Worm (Caenorhabditis elegans) whole organism, L4 larva: ENCODE data around the gene W06E11.1.

ENCODE experiments used
- F37D6.2 ChIP-seq: sonication (generic microtip); optimal IDR thresholded peaks from 2 replicates; lab custom pipeline; 2016; ENCODE audit warnings: mild to moderate bottlenecking, missing genetic modification characterization, missing compliant biosample characterization
- F44E2.7 ChIP-seq: fragments of 200-800 bp; sonication (Bioruptor generic); IDR thresholded peaks from 2 replicates; pipeline ENCODE4 v2.1.2; 2022; ENCODE audit warnings: missing genetic modification characterization, missing compliant biosample characterization
- ZK337.2 ChIP-seq: fragments of 200-800 bp; sonication (Bioruptor generic); IDR thresholded peaks from 2 replicates; pipeline ENCODE4 v1.3.6; 2022; ENCODE audit warnings: missing genetic modification reagents, missing genetic modification characterization, missing compliant biosample characterization
- ZK546.5 ChIP-seq, 2 experiments: sonication (generic microtip); optimal IDR thresholded peaks; 2 replicates each; lab custom pipeline; 2017; ENCODE audit warnings: missing biosample characterization in 2 of 2, missing genetic modification characterization in 2 of 2
- aha-1 ChIP-seq: fragments of 150-350 bp; peaks from one replicate; lab custom pipeline; 2014; ENCODE audit warnings: missing biosample characterization, missing genetic modification characterization
- ama-1 ChIP-seq: fragments of 150-350 bp; optimal IDR thresholded peaks from 2 replicates; lab custom pipeline; 2014; ENCODE audit warnings: inconsistent platforms, mixed read lengths
- arid-1 ChIP-seq: fragments of 200-800 bp; sonication (Bioruptor generic); conservative IDR thresholded peaks from 2 replicates; pipeline ENCODE4 v1.3.6; 2022; ENCODE audit warnings: missing genetic modification reagents, missing genetic modification characterization, missing compliant biosample characterization
- attf-4 ChIP-seq: sonication (generic microtip); optimal IDR thresholded peaks from 3 replicates; lab custom pipeline; 2017; ENCODE audit warnings: missing biosample characterization, missing genetic modification characterization
- ceh-20 ChIP-seq: fragments of 200-800 bp; sonication (Bioruptor generic); IDR thresholded peaks from 2 replicates; pipeline ENCODE4 v1.3.6; 2022; ENCODE audit warnings: missing genetic modification reagents, missing genetic modification characterization, missing compliant biosample characterization
- ceh-28 ChIP-seq: fragments of 150-350 bp; optimal IDR thresholded peaks from 2 replicates; lab custom pipeline; 2014; ENCODE audit warnings: missing biosample characterization, missing genetic modification reagents, missing genetic modification characterization
- ceh-44 ChIP-seq: fragments of 200-800 bp; sonication (Bioruptor generic); IDR thresholded peaks from 2 replicates; pipeline ENCODE4 v1.3.6; 2022; ENCODE audit warnings: missing genetic modification reagents, missing genetic modification characterization, missing compliant biosample characterization
- ceh-82 ChIP-seq: sonication (generic microtip); optimal IDR thresholded peaks from 2 replicates; lab custom pipeline; 2017; ENCODE audit warnings: missing biosample characterization, missing genetic modification characterization
- daf-19 ChIP-seq: fragments of 200-800 bp; sonication (Bioruptor generic); conservative IDR thresholded peaks from 2 replicates; pipeline ENCODE4 v1.3.6; 2022; ENCODE audit warnings: missing genetic modification characterization, missing compliant biosample characterization
- dmd-8 ChIP-seq: fragments of 200-800 bp; sonication (Bioruptor generic); IDR thresholded peaks from 2 replicates; pipeline ENCODE4 v1.3.6; 2022; ENCODE audit warnings: missing genetic modification characterization, missing compliant biosample characterization
- hmg-1.1 ChIP-seq: fragments of 200-800 bp; sonication (Bioruptor generic); IDR thresholded peaks from 2 replicates; pipeline ENCODE4 v1.3.6; 2022; ENCODE audit warnings: missing genetic modification reagents, missing genetic modification characterization, missing compliant biosample characterization
- lin-39 ChIP-seq: fragments of 150-350 bp; optimal IDR thresholded peaks from 2 replicates; lab custom pipeline; 2014; ENCODE audit warnings: missing biosample characterization, missing genetic modification reagents, missing genetic modification characterization
- lsy-2 ChIP-seq, 2 experiments: fragments of 150-350 bp in 1 of 2; sonication (generic microtip) in 1 of 2; optimal IDR thresholded peaks; 2 replicates each; lab custom pipeline; 2014 to 2017; ENCODE audit warnings: missing biosample characterization in 2 of 2, missing genetic modification characterization in 2 of 2
- mdt-29 ChIP-seq: fragments of 200-800 bp; sonication (Bioruptor generic); IDR thresholded peaks from 2 replicates; pipeline ENCODE4 v1.3.6; 2022; ENCODE audit warnings: missing genetic modification reagents, missing genetic modification characterization, missing compliant biosample characterization
- mep-1 ChIP-seq: fragments of 150-350 bp; sonication (generic microtip); optimal IDR thresholded peaks from 3 replicates; lab custom pipeline; 2014; ENCODE audit warnings: missing biosample characterization, missing genetic modification characterization
- nhr-111 ChIP-seq: fragments of 200-800 bp; sonication (Bioruptor generic); optimal IDR thresholded peaks from 2 replicates; lab custom pipeline; 2018; ENCODE audit warnings: mild to moderate bottlenecking, missing genetic modification characterization, missing compliant biosample characterization
- nhr-25 ChIP-seq: sonication (generic microtip); optimal IDR thresholded peaks from 2 replicates; lab custom pipeline; 2017; ENCODE audit warnings: missing genetic modification characterization, mild to moderate bottlenecking, missing compliant biosample characterization, antibody characterized with exemption, moderate library complexity, borderline replicate concordance; ENCODE audit not compliant: insufficient read depth
- nhr-41 ChIP-seq: fragments of 200-800 bp; sonication (Bioruptor generic); IDR thresholded peaks from 2 replicates; pipeline ENCODE4 v1.3.6; 2022; ENCODE audit warnings: missing genetic modification reagents, missing genetic modification characterization, missing compliant biosample characterization
- nhr-48 ChIP-seq: sonication (generic microtip); optimal IDR thresholded peaks from 2 replicates; lab custom pipeline; 2016; ENCODE audit warnings: mild to moderate bottlenecking, missing genetic modification characterization, missing compliant biosample characterization
- nhr-76 ChIP-seq: fragments of 150-350 bp; optimal IDR thresholded peaks from 2 replicates; lab custom pipeline; 2014; ENCODE audit warnings: missing biosample characterization, missing genetic modification characterization
- nhr-77 ChIP-seq: fragments of 150-350 bp; optimal IDR thresholded peaks from 2 replicates; lab custom pipeline; 2014; ENCODE audit warnings: missing biosample characterization, missing genetic modification characterization
- pha-4 ChIP-seq, 2 experiments: fragments of 150-350 bp in 1 of 2; fragments of 200-800 bp in 1 of 2; sonication (Bioruptor generic) in 1 of 2; IDR thresholded peaks in 1 of 2; optimal IDR thresholded peaks in 1 of 2; 2 replicates each; pipeline versions ENCODE4 v1.3.6 to Lab custom; 2014 to 2022; ENCODE audit warnings: missing genetic modification characterization in 2 of 2, missing genetic modification reagents in 2 of 2, missing biosample characterization in 1 of 2, missing compliant biosample characterization in 1 of 2
- saeg-2 ChIP-seq: fragments of 200-800 bp; sonication (Bioruptor generic); IDR thresholded peaks from 2 replicates; pipeline ENCODE4 v1.3.6; 2022; ENCODE audit warnings: missing genetic modification reagents, missing genetic modification characterization, missing compliant biosample characterization
- snpc-1.2 ChIP-seq: fragments of 200-800 bp; sonication (Bioruptor generic); IDR thresholded peaks from 2 replicates; pipeline ENCODE4 v1.3.6; 2022; ENCODE audit warnings: missing genetic modification reagents, missing genetic modification characterization, missing compliant biosample characterization
- snpc-4 ChIP-seq: fragments of 150-350 bp; optimal IDR thresholded peaks from 2 replicates; lab custom pipeline; 2014; ENCODE audit warnings: missing biosample characterization, missing genetic modification characterization
- tra-1 ChIP-seq: fragments of 200-800 bp; sonication (Bioruptor generic); IDR thresholded peaks from 2 replicates; pipeline ENCODE4 v1.3.6; 2022; ENCODE audit warnings: missing genetic modification reagents, missing genetic modification characterization, missing compliant biosample characterization
- unc-130 ChIP-seq: sonication (generic microtip); optimal IDR thresholded peaks from 2 replicates; lab custom pipeline; 2016; ENCODE audit warnings: missing genetic modification reagents, missing genetic modification characterization, missing compliant biosample characterization
- unc-62 ChIP-seq, 3 experiments: fragments of 150-350 bp in 1 of 3; sonication (generic microtip); optimal IDR thresholded peaks in 2 of 3; peaks in 1 of 3; 1 replicate in 1 of 3; 2 replicates in 2 of 3; lab custom pipeline; 2014 to 2017; ENCODE audit warnings: missing biosample characterization in 3 of 3, missing genetic modification characterization in 3 of 3, missing genetic modification reagents in 3 of 3, missing genotype in 1 of 3
- ztf-11 ChIP-seq: fragments of 150-350 bp; optimal IDR thresholded peaks from 2 replicates; lab custom pipeline; 2014; ENCODE audit warnings: missing biosample characterization, missing genetic modification characterization

W06E11.1 gene

ce11 chrIII:605415-606054 lies 36.3 kb upstream of the W06E11.1 start, which contains the start of the genes Y55B1AR.4 and ttr-7:
Y55B1AR.4 (minus strand) TSS chrIII:605515.
ttr-7 (plus strand) TSS chrIII:606004.
- TF ChIP-seq unc-130 (GFP tag; lab: Kevin White, UChicago) (no peak), F44E2.7 (GFP tag; lab: Robert Waterston, UW) (no peak), dmd-8 (no peak), snpc-1.2 (GFP tag; lab: Robert Waterston, UW) (no peak), lin-39 (tag; lab: Kevin White, UChicago) (no peak), saeg-2 (no peak), ceh-20 (GFP tag; lab: Robert Waterston, UW) (no peak), nhr-77 (tag; lab: Kevin White, UChicago) (no peak), ceh-82 (tag; lab: Kevin White, UChicago) (no peak), ceh-28 (tag; lab: Kevin White, UChicago) (no peak), attf-4 (tag; lab: Kevin White, UChicago) (no peak)

ce11 chrIII:609549-609948 lies 32.3 kb upstream of the W06E11.1 start, which contains the start of gene best-17:
best-17 (minus strand) TSS chrIII:609649.
- no peak for TF ChIP-seq ztf-11
- no peak for TF ChIP-seq pha-4 (GFP tag; IDR thresholded peaks at IDR 0.05; lab: Robert Waterston, UW)
- TF ChIP-seq pha-4 (tag; optimal IDR thresholded peaks at IDR 0.05; lab: Kevin White, UChicago), result no peak
- no peak for TF ChIP-seq ZK337.2 (GFP tag; lab: Robert Waterston, UW)
- no peak for TF ChIP-seq nhr-76 (tag; lab: Kevin White, UChicago)
- TF ChIP-seq nhr-41 (GFP tag; lab: Robert Waterston, UW), result no peak
- TF ChIP-seq ZK546.5 (tag; optimal IDR thresholded peaks at IDR 0.05; lab: Kevin White, UChicago), result no peak
- no peak for TF ChIP-seq ceh-82 (tag; lab: Kevin White, UChicago)
- no peak for TF ChIP-seq daf-19
- TF ChIP-seq ama-1 (lab: Kevin White, UChicago), result no peak
- no peak for TF ChIP-seq nhr-111 (GFP tag; lab: Kevin White, UChicago)
- TF ChIP-seq F37D6.2 (tag; lab: Kevin White, UChicago), result no peak
- TF ChIP-seq lsy-2 (tag; optimal IDR thresholded peaks at IDR 0.05; lab: Kevin White, UChicago), result no peak
- TF ChIP-seq snpc-4 (tag; lab: Kevin White, UChicago), result no peak
- no peak for TF ChIP-seq ceh-44
- TF ChIP-seq mep-1 (tag; lab: Kevin White, UChicago), result no peak
- no peak for TF ChIP-seq hmg-1.1 (GFP tag; lab: Robert Waterston, UW)
- TF ChIP-seq F44E2.7 (GFP tag; lab: Robert Waterston, UW), result no peak
- TF ChIP-seq arid-1 (GFP tag; lab: Robert Waterston, UW), result no peak

ce11 chrIII:611900-612299 lies 30.0 kb upstream of the W06E11.1 start:
- TF ChIP-seq nhr-25 (tag; lab: Kevin White, UChicago) (no peak), nhr-48 (no peak), tra-1 (GFP tag; lab: Robert Waterston, UW) (no peak), mdt-29 (no peak)
- TF ChIP-seq, all 104 proteins: peak for 0

- TF ChIP-seq nhr-25 (tag; lab: Kevin White, UChicago), result no peak
- TF ChIP-seq aha-1 (tag; lab: Kevin White, UChicago), result peak; percentile 81
- no peak for TF ChIP-seq attf-4 (tag; lab: Kevin White, UChicago)
- no peak for TF ChIP-seq lsy-2 (tag; optimal IDR thresholded peaks at IDR 0.05; lab: Kevin White, UChicago)
- TF ChIP-seq hmg-1.1 (GFP tag; lab: Robert Waterston, UW), result no peak
- peak in 1 of 2 experiments; percentile 66 for TF ChIP-seq unc-62 (GFP tag; optimal IDR thresholded peaks at IDR 0.05 in 1 of 2; lab: Kevin White, UChicago)
- no peak for TF ChIP-seq unc-62 (tag; optimal IDR thresholded peaks at IDR 0.05; lab: Kevin White, UChicago)
These were observed 29.1 kb upstream of the W06E11.1 start for ce11 chrIII:612759-613158.
